Worm (Caenorhabditis elegans): ENCODE results near the gene F22B3.8.

- TF ChIP-seq lin-15B (tag; optimal IDR thresholded peaks at IDR 0.05): no peak
- no peak for TF ChIP-seq pqm-1 (tag; optimal IDR thresholded peaks at IDR 0.05)
- no peak for TF ChIP-seq nhr-28 (tag; optimal IDR thresholded peaks at IDR 0.05)
These were observed 13.5 kb upstream of the F22B3.8 start for ce11 chrIV:11438255-11438654.
